Fruit fly (Drosophila melanogaster) whole organism, prepupa: ENCODE results near the gene CG33939.

Experiments used
- Blimp-1 ChIP-seq: fragments of 200-800 bp; sonication (Bioruptor generic); optimal IDR thresholded peaks from 3 replicates; lab custom pipeline; 2017; ENCODE audit warnings: missing biosample characterization, missing genetic modification characterization, mild to moderate bottlenecking, moderate library complexity, missing genetic modification reagents
- CG10631 ChIP-seq: fragments of 200-800 bp; sonication (Bioruptor generic); optimal IDR thresholded peaks from 2 replicates; lab custom pipeline; 2016; ENCODE audit warnings: missing biosample characterization, missing genetic modification characterization
- CG10669 ChIP-seq: fragments of 200-800 bp; sonication (Bioruptor generic); optimal IDR thresholded peaks from 3 replicates; lab custom pipeline; 2018; ENCODE audit warnings: missing biosample characterization, mild to moderate bottlenecking, missing genetic modification characterization, moderate library complexity
- CG11294 ChIP-seq: fragments of 200-800 bp; sonication (Bioruptor generic); IDR thresholded peaks from 2 replicates; pipeline ENCODE4 v1.3.6; 2022; ENCODE audit warnings: missing biosample characterization, missing genetic modification characterization
- CG11902 ChIP-seq: fragments of 200-800 bp; sonication (Bioruptor generic); optimal IDR thresholded peaks from 3 replicates; lab custom pipeline; 2016; ENCODE audit warnings: missing biosample characterization, missing genetic modification characterization
- CG15336 ChIP-seq: fragments of 200-800 bp; sonication (Bioruptor generic); IDR thresholded peaks from 2 replicates; pipeline ENCODE4 v1.3.6; 2022; ENCODE audit warnings: missing biosample characterization, missing genetic modification characterization
- CG1621 ChIP-seq: fragments of 200-800 bp; sonication (Bioruptor generic); optimal IDR thresholded peaks from 3 replicates; lab custom pipeline; 2018; ENCODE audit warnings: missing biosample characterization, mild to moderate bottlenecking, missing genetic modification characterization
- CG3032 ChIP-seq: fragments of 200-800 bp; optimal IDR thresholded peaks from 2 replicates; lab custom pipeline; 2019; ENCODE audit warnings: missing biosample characterization, mild to moderate bottlenecking, missing genetic modification characterization, moderate library complexity
- CG32006 ChIP-seq: fragments of 200-800 bp; sonication (Bioruptor generic); optimal IDR thresholded peaks from 3 replicates; lab custom pipeline; 2017; ENCODE audit warnings: missing biosample characterization, mild to moderate bottlenecking, missing genetic modification characterization
- CG34406 ChIP-seq: fragments of 200-800 bp; sonication (Bioruptor generic); optimal IDR thresholded peaks from 3 replicates; lab custom pipeline; 2016; ENCODE audit warnings: missing biosample characterization, missing genetic modification characterization
- CG3919 ChIP-seq: fragments of 200-800 bp; sonication (Bioruptor generic); optimal IDR thresholded peaks from 3 replicates; lab custom pipeline; 2016; ENCODE audit warnings: missing biosample characterization, missing genetic modification characterization
- CG4318 ChIP-seq: fragments of 200-800 bp; sonication (Bioruptor generic); optimal IDR thresholded peaks from 3 replicates; lab custom pipeline; 2017; ENCODE audit warnings: missing biosample characterization, mild to moderate bottlenecking, missing genetic modification characterization
- CG6163 ChIP-seq: fragments of 200-800 bp; sonication (Bioruptor generic); IDR thresholded peaks from 3 replicates; pipeline ENCODE4 v1.3.6; 2022; ENCODE audit warnings: missing biosample characterization, missing genetic modification characterization
- CG6792 ChIP-seq: fragments of 200-800 bp; sonication (Bioruptor generic); optimal IDR thresholded peaks from 3 replicates; lab custom pipeline; 2016; ENCODE audit warnings: missing biosample characterization, missing genetic modification characterization
- CG6854 ChIP-seq: fragments of 200-800 bp; sonication (Bioruptor generic); optimal IDR thresholded peaks from 2 replicates; lab custom pipeline; 2017; ENCODE audit warnings: missing biosample characterization, mild to moderate bottlenecking, missing genetic modification characterization
- CG8119 ChIP-seq: fragments of 200-800 bp; sonication (Bioruptor generic); IDR thresholded peaks from 3 replicates; pipeline ENCODE4 v1.3.6; 2022; ENCODE audit warnings: missing biosample characterization, missing genetic modification characterization
- CG8319 ChIP-seq: fragments of 200-800 bp; sonication (Bioruptor generic); optimal IDR thresholded peaks from 3 replicates; lab custom pipeline; 2016; ENCODE audit warnings: missing biosample characterization, missing genetic modification characterization
- CG8632 ChIP-seq: fragments of 200-800 bp; sonication (Bioruptor generic); optimal IDR thresholded peaks from 3 replicates; lab custom pipeline; 2016; ENCODE audit warnings: missing biosample characterization, missing genetic modification characterization
- Eip75B ChIP-seq: fragments of 200-800 bp; sonication (Bioruptor generic); optimal IDR thresholded peaks from 3 replicates; lab custom pipeline; 2016; ENCODE audit warnings: missing biosample characterization, missing genetic modification characterization
- Eip93F ChIP-seq: fragments of 200-800 bp; sonication (Bioruptor generic); optimal IDR thresholded peaks from 2 replicates; lab custom pipeline; 2016; ENCODE audit warnings: missing biosample characterization, mild to moderate bottlenecking, missing genetic modification characterization
- Ets21C ChIP-seq: fragments of 200-800 bp; sonication (Bioruptor generic); optimal IDR thresholded peaks from 3 replicates; lab custom pipeline; 2016; ENCODE audit warnings: missing biosample characterization, missing genetic modification characterization
- Ets96B ChIP-seq: fragments of 200-800 bp; optimal IDR thresholded peaks from 2 replicates; lab custom pipeline; 2019; ENCODE audit warnings: missing biosample characterization, mild to moderate bottlenecking, missing genetic modification characterization, moderate library complexity
- Lpt ChIP-seq: fragments of 200-800 bp; sonication (Bioruptor generic); optimal IDR thresholded peaks from 3 replicates; lab custom pipeline; 2016; ENCODE audit warnings: missing biosample characterization, missing genetic modification characterization
- Met ChIP-seq: fragments of 200-800 bp; sonication (Bioruptor generic); optimal IDR thresholded peaks from 3 replicates; lab custom pipeline; 2016; ENCODE audit warnings: missing biosample characterization, missing genetic modification characterization
- OdsH ChIP-seq: fragments of 200-800 bp; sonication (Bioruptor generic); optimal IDR thresholded peaks from 3 replicates; lab custom pipeline; 2016; ENCODE audit warnings: missing biosample characterization, missing genetic modification characterization
- Smox ChIP-seq: fragments of 200-800 bp; sonication (Bioruptor generic); optimal IDR thresholded peaks from 3 replicates; lab custom pipeline; 2016; ENCODE audit warnings: missing biosample characterization, missing genetic modification characterization
- Sox102F ChIP-seq: fragments of 200-800 bp; sonication (Bioruptor generic); optimal IDR thresholded peaks from 2 replicates; lab custom pipeline; 2016; ENCODE audit warnings: missing biosample characterization, mild to moderate bottlenecking, missing genetic modification characterization
- Sox14 ChIP-seq: fragments of 200-800 bp; sonication (Bioruptor generic); optimal IDR thresholded peaks from 3 replicates; lab custom pipeline; 2016; ENCODE audit warnings: missing biosample characterization, missing genetic modification characterization
- Sox15 ChIP-seq: fragments of 200-800 bp; sonication (Bioruptor generic); optimal IDR thresholded peaks from 3 replicates; lab custom pipeline; 2016; ENCODE audit warnings: missing biosample characterization, missing genetic modification characterization
- achi ChIP-seq: fragments of 200-800 bp; sonication (Bioruptor generic); optimal IDR thresholded peaks from 3 replicates; lab custom pipeline; 2016; ENCODE audit warnings: missing biosample characterization, missing genetic modification characterization
- acj6 ChIP-seq: fragments of 200-800 bp; sonication (Bioruptor generic); optimal IDR thresholded peaks from 3 replicates; lab custom pipeline; 2016; ENCODE audit warnings: missing biosample characterization, missing genetic modification characterization
- cyc ChIP-seq: fragments of 200-800 bp; sonication (Bioruptor generic); optimal IDR thresholded peaks from 3 replicates; lab custom pipeline; 2016; ENCODE audit warnings: missing biosample characterization, missing genetic modification characterization
- dac ChIP-seq: fragments of 200-800 bp; sonication (Bioruptor generic); optimal IDR thresholded peaks from 2 replicates; lab custom pipeline; 2017; ENCODE audit warnings: missing biosample characterization, mild to moderate bottlenecking, missing genetic modification characterization
- fd59A ChIP-seq: fragments of 200-800 bp; sonication (Bioruptor generic); optimal IDR thresholded peaks from 2 replicates; lab custom pipeline; 2017; ENCODE audit warnings: missing biosample characterization, mild to moderate bottlenecking, missing genetic modification characterization, missing genetic modification reagents
- fd85E ChIP-seq: fragments of 200-800 bp; sonication (Bioruptor generic); optimal IDR thresholded peaks from 3 replicates; lab custom pipeline; 2016; ENCODE audit warnings: missing biosample characterization, missing genetic modification characterization
- lz ChIP-seq: fragments of 200-800 bp; sonication (Bioruptor generic); optimal IDR thresholded peaks from 3 replicates; lab custom pipeline; 2016; ENCODE audit warnings: missing biosample characterization, missing genetic modification characterization
- pdm3 ChIP-seq: fragments of 200-800 bp; sonication (Bioruptor generic); optimal IDR thresholded peaks from 3 replicates; lab custom pipeline; 2016; ENCODE audit warnings: missing biosample characterization, missing genetic modification characterization
- salr ChIP-seq, 2 experiments: fragments of 200-800 bp; sonication (Bioruptor generic); optimal IDR thresholded peaks; 3 replicates each; lab custom pipeline; 2016 to 2018; ENCODE audit warnings: missing biosample characterization in 2 of 2, missing genetic modification characterization in 2 of 2, mild to moderate bottlenecking in 1 of 2
- spab ChIP-seq: fragments of 200-800 bp; sonication (Bioruptor generic); optimal IDR thresholded peaks from 2 replicates; lab custom pipeline; 2017; ENCODE audit warnings: missing biosample characterization, mild to moderate bottlenecking, missing genetic modification characterization, missing genetic modification reagents
- ss ChIP-seq, 2 experiments: fragments of 200-800 bp; sonication (Bioruptor generic); optimal IDR thresholded peaks; 2 replicates in 1 of 2; 3 replicates in 1 of 2; lab custom pipeline; 2017 to 2018; ENCODE audit warnings: mild to moderate bottlenecking in 2 of 2, missing biosample characterization in 2 of 2, missing genetic modification characterization in 2 of 2, moderate library complexity in 1 of 2
- topi ChIP-seq: fragments of 200-800 bp; sonication (Bioruptor generic); optimal IDR thresholded peaks from 3 replicates; lab custom pipeline; 2016; ENCODE audit warnings: missing biosample characterization, missing genetic modification characterization
- vri ChIP-seq: fragments of 200-800 bp; sonication (Bioruptor generic); optimal IDR thresholded peaks from 3 replicates; lab custom pipeline; 2016; ENCODE audit warnings: missing biosample characterization, mild to moderate bottlenecking, missing genetic modification characterization

Gene CG33939

dm6 chrX:19154998-19155397 lies 19.7 kb downstream of the CG33939 start (continued):
- TF ChIP-seq CG15336 (GFP tag; lab: Robert Waterston, UW) (peak; percentile 95), vri (GFP tag; lab: Kevin White, UChicago) (peak; percentile 88), CG11902 (GFP tag; lab: Kevin White, UChicago) (peak; percentile 92), spab (GFP tag; lab: Kevin White, UChicago) (peak; percentile 82), CG3919 (GFP tag; lab: Kevin White, UChicago) (peak; percentile 96), salr (GFP tag; optimal IDR thresholded peaks at IDR 0.05; lab: Kevin White, UChicago) (peak; percentile 81 to 85), Sox102F (GFP tag; lab: Kevin White, UChicago) (peak; percentile 96), CG1621 (tag; lab: Kevin White, UChicago) (peak; percentile 89), Ets96B (peak; percentile 88), fd85E (GFP tag; lab: Kevin White, UChicago) (peak; percentile 78), cyc (GFP tag; lab: Kevin White, UChicago) (peak; percentile 95), lz (GFP tag; lab: Kevin White, UChicago) (peak; percentile 95), pdm3 (peak; percentile 95), CG10669 (peak; percentile 91)

- TF ChIP-seq dac (GFP tag; lab: Kevin White, UChicago) (no peak), CG10631 (GFP tag; lab: Kevin White, UChicago) (no peak), CG8632 (GFP tag; lab: Kevin White, UChicago) (no peak), CG1621 (tag; lab: Kevin White, UChicago) (no peak), CG4318 (GFP tag; lab: Kevin White, UChicago) (no peak), Sox14 (GFP tag; lab: Kevin White, UChicago) (no peak), ss (GFP tag; optimal IDR thresholded peaks at IDR 0.05; lab: Kevin White, UChicago) (no peak), fd59A (GFP tag; lab: Kevin White, UChicago) (no peak), CG8119 (no peak), CG10669 (no peak), Ets21C (GFP tag; lab: Kevin White, UChicago) (no peak), achi (no peak), fd85E (GFP tag; lab: Kevin White, UChicago) (no peak), cyc (GFP tag; lab: Kevin White, UChicago) (no peak), CG11902 (GFP tag; lab: Kevin White, UChicago) (no peak), Blimp-1 (GFP tag; lab: Kevin White, UChicago) (no peak)
- TF ChIP-seq, all 60 proteins: peak for 0
Measured at dm6 chrX:19154249-19154648, 20.5 kb downstream of the CG33939 start.

dm6 chrX:19153288-19154130 lies 21.2 kb downstream of the CG33939 start:
- TF ChIP-seq vri (GFP tag; lab: Kevin White, UChicago), result peak; percentile 43
- no peak; the same call in 1 of the 3 replicates for TF ChIP-seq CG6163
- TF ChIP-seq Eip93F, result no peak
- TF ChIP-seq Ets96B, result no peak
- no peak for TF ChIP-seq pdm3
- TF ChIP-seq topi (GFP tag; lab: Kevin White, UChicago), result no peak
- no peak for TF ChIP-seq OdsH
- TF ChIP-seq lz (GFP tag; lab: Kevin White, UChicago), result no peak
- peak; percentile 48; the same call in 2 of the 3 replicates for TF ChIP-seq CG8119
- TF ChIP-seq ss (GFP tag; optimal IDR thresholded peaks at IDR 0.05; lab: Kevin White, UChicago), result peak; percentile 29 to 50
- TF ChIP-seq cyc (GFP tag; lab: Kevin White, UChicago), result no peak
- TF ChIP-seq Ets21C (GFP tag; lab: Kevin White, UChicago), result no peak
- TF ChIP-seq CG6792 (GFP tag; lab: Kevin White, UChicago), result no peak
- TF ChIP-seq spab (GFP tag; lab: Kevin White, UChicago), result no peak
- TF ChIP-seq CG32006 (GFP tag; lab: Kevin White, UChicago), result no peak
- no peak for TF ChIP-seq fd85E (GFP tag; lab: Kevin White, UChicago)
- TF ChIP-seq Eip75B (GFP tag; lab: Kevin White, UChicago), result peak; percentile 62
- TF ChIP-seq CG1621 (tag; lab: Kevin White, UChicago), result no peak
- peak; percentile 50 for TF ChIP-seq Sox102F (GFP tag; lab: Kevin White, UChicago)
- no peak for TF ChIP-seq CG3032 (tag; lab: Kevin White, UChicago)
- no peak for TF ChIP-seq CG10631 (GFP tag; lab: Kevin White, UChicago)
- TF ChIP-seq acj6 (GFP tag; lab: Kevin White, UChicago), result no peak
- no peak for TF ChIP-seq Lpt
- TF ChIP-seq Blimp-1 (GFP tag; lab: Kevin White, UChicago), result peak; percentile 26
- TF ChIP-seq CG34406 (GFP tag; lab: Kevin White, UChicago), result no peak
- no peak for TF ChIP-seq Sox15
- TF ChIP-seq CG11294 (GFP tag; lab: Robert Waterston, UW), result no peak
- TF ChIP-seq CG8319 (GFP tag; lab: Kevin White, UChicago), result no peak
- TF ChIP-seq CG4318 (GFP tag; lab: Kevin White, UChicago), result no peak
- peak; percentile 49 for TF ChIP-seq CG6854 (GFP tag; lab: Kevin White, UChicago)
- no peak for TF ChIP-seq Smox (GFP tag; lab: Kevin White, UChicago)
- peak; percentile 9 for TF ChIP-seq Sox14 (GFP tag; lab: Kevin White, UChicago)
- TF ChIP-seq fd59A (GFP tag; lab: Kevin White, UChicago), result no peak
- no peak for TF ChIP-seq Met (GFP tag; lab: Kevin White, UChicago)
